Worm (Caenorhabditis elegans): ENCODE data around the gene F48D6.4.

F48D6.4 gene

ce11 chrX:4222779-4223387 is 24.1 kb downstream of the F48D6.4 start (continued):
- TF ChIP-seq lir-3 (tag; optimal IDR thresholded peaks at IDR 0.05; ENCODE audit: poor library complexity) (peak; percentile 71), nhr-85 (tag) (peak; percentile 99), mep-1 (tag; optimal IDR thresholded peaks at IDR 0.05) (peak; percentile 65), pax-3 (tag; optimal IDR thresholded peaks at IDR 0.05) (peak; percentile 86), dsc-1 (tag; optimal IDR thresholded peaks at IDR 0.05) (peak; percentile 96), ztf-11 (tag; optimal IDR thresholded peaks at IDR 0.05) (peak in 1 of 2 experiments; percentile 92), swsn-7 (tag; optimal IDR thresholded peaks at IDR 0.05) (peak; percentile 98), xbp-1 (tag; optimal IDR thresholded peaks at IDR 0.05) (peak; percentile 96), snu-23 (GFP tag; optimal IDR thresholded peaks at IDR 0.05) (peak; percentile 97), nhr-84 (tag; optimal IDR thresholded peaks at IDR 0.05) (no peak), nhr-76 (tag; optimal IDR thresholded peaks at IDR 0.05) (no peak), unc-62 (GFP tag; optimal IDR thresholded peaks at IDR 0.05) (no peak), aly-2 (tag; optimal IDR thresholded peaks at IDR 0.05) (no peak), alr-1 (tag; optimal IDR thresholded peaks at IDR 0.05; ENCODE audit: borderline replicate concordance) (no peak), nhr-71 (tag; optimal IDR thresholded peaks at IDR 0.05) (peak; percentile 99), C16A3.4 (tag; optimal IDR thresholded peaks at IDR 0.05) (no peak), hpl-2 (GFP tag; optimal IDR thresholded peaks at IDR 0.05) (peak; percentile 91), efl-1 (optimal IDR thresholded peaks at IDR 0.05) (peak; percentile 92 to 99), efl-1 (GFP tag; optimal IDR thresholded peaks at IDR 0.05 in 1 of 2) (peak; percentile 38 to 93), lin-39 (tag; optimal IDR thresholded peaks at IDR 0.05) (peak; percentile 84), egl-27 (tag; optimal IDR thresholded peaks at IDR 0.05) (peak in 1 of 2 experiments; percentile 73), efl-3 (GFP tag; optimal IDR thresholded peaks at IDR 0.05) (peak; percentile 50), rnt-1 (tag; optimal IDR thresholded peaks at IDR 0.05) (peak; percentile 60), fkh-4 (tag; optimal IDR thresholded peaks at IDR 0.05; ENCODE audit: borderline replicate concordance) (peak; percentile 61), blmp-1 (tag; optimal IDR thresholded peaks at IDR 0.05) (peak; percentile 6), pqm-1 (tag; optimal IDR thresholded peaks at IDR 0.05) (no peak), mef-2 (tag; optimal IDR thresholded peaks at IDR 0.05) (peak; percentile 84), pag-3 (tag; optimal IDR thresholded peaks at IDR 0.05; ENCODE audit: borderline replicate concordance, insufficient read depth) (no peak), isw-1 (GFP tag; IDR thresholded peaks at IDR 0.05) (peak; percentile 81), unc-86 (tag; optimal IDR thresholded peaks at IDR 0.05) (peak; percentile 98), Y116A8C.19 (tag; optimal IDR thresholded peaks at IDR 0.05; ENCODE audit: borderline replicate concordance) (no peak), mab-9 (GFP tag; IDR thresholded peaks at IDR 0.05) (peak; percentile 67), ceh-63 (GFP tag; optimal IDR thresholded peaks at IDR 0.05) (no peak), vab-15 (tag; optimal IDR thresholded peaks at IDR 0.05) (peak; percentile 9), hlh-17 (GFP tag; optimal IDR thresholded peaks at IDR 0.05; ENCODE audit: borderline replicate concordance) (no peak), egl-13 (tag; optimal IDR thresholded peaks at IDR 0.05) (peak; percentile 96), zag-1 (tag; optimal IDR thresholded peaks at IDR 0.05) (no peak), ztf-4 (tag; optimal IDR thresholded peaks at IDR 0.05) (peak; percentile 95), dpl-1 (GFP tag; optimal IDR thresholded peaks at IDR 0.05) (peak; percentile 19 to 45 (median 22)), nhr-47 (tag; optimal IDR thresholded peaks at IDR 0.05) (peak; percentile 97), lin-15B (tag; optimal IDR thresholded peaks at IDR 0.05) (no peak), nhr-20 (tag; optimal IDR thresholded peaks at IDR 0.05) (peak; percentile 97)

ce11 chrX:4222200-4222599 is 24.8 kb downstream of the F48D6.4 start:
- TF ChIP-seq pag-3 (tag; optimal IDR thresholded peaks at IDR 0.05; ENCODE audit: borderline replicate concordance, insufficient read depth) (no peak), ceh-63 (GFP tag; optimal IDR thresholded peaks at IDR 0.05) (no peak), grh-1 (GFP tag; IDR thresholded peaks at IDR 0.05) (no peak), fos-1 (tag; optimal IDR thresholded peaks at IDR 0.05) (peak; percentile 70), mep-1 (tag; optimal IDR thresholded peaks at IDR 0.05) (peak; percentile 49), sptf-1 (tag; optimal IDR thresholded peaks at IDR 0.05) (no peak), zag-1 (tag; optimal IDR thresholded peaks at IDR 0.05) (peak; percentile 22), ceh-82 (tag; optimal IDR thresholded peaks at IDR 0.05) (peak in 2 of 3 experiments; percentile 20 to 25), dsc-1 (tag; optimal IDR thresholded peaks at IDR 0.05) (peak; percentile 19), lsy-2 (tag; optimal IDR thresholded peaks at IDR 0.05) (peak; percentile 12 to 80), fkh-8 (tag; optimal IDR thresholded peaks at IDR 0.05) (peak; percentile 17), rnt-1 (tag; optimal IDR thresholded peaks at IDR 0.05) (peak; percentile 28)
